Fruit fly (Drosophila melanogaster): ENCODE results near the gene CG11262.

Gene CG11262

dm6 chr3L:13022160-13022853 lies 27.4 kb downstream of the CG11262 start, which contains the start of gene Adk2 (continued):
- TF ChIP-seq repo (GFP tag; optimal IDR thresholded peaks at IDR 0.05): no peak
- TF ChIP-seq sug (tag; optimal IDR thresholded peaks at IDR 0.05): no peak
- no peak for TF ChIP-seq Trl (optimal IDR thresholded peaks at IDR 0.05)
- no peak for TF ChIP-seq Trl (GFP tag; optimal IDR thresholded peaks at IDR 0.05)
- peak; percentile 28 for TF ChIP-seq gro (GFP tag; optimal IDR thresholded peaks at IDR 0.05)
- TF ChIP-seq CG13287 (GFP tag; IDR thresholded peaks at IDR 0.05; ENCODE audit: partially characterized antibody): no peak; the same call in 1 of the 2 replicates
- TF ChIP-seq Sin3A (optimal IDR thresholded peaks at IDR 0.05): no peak
- no peak for TF ChIP-seq NC2α (GFP tag; optimal IDR thresholded peaks at IDR 0.05)
- no peak for TF ChIP-seq CG12391 (tag; optimal IDR thresholded peaks at IDR 0.05)
- peak; percentile 50; the same call in 1 of the 2 replicates for TF ChIP-seq Awh (GFP tag; IDR thresholded peaks at IDR 0.05)
- no peak for TF ChIP-seq CG30431 (GFP tag; optimal IDR thresholded peaks at IDR 0.05)
- TF ChIP-seq pb (GFP tag; optimal IDR thresholded peaks at IDR 0.05): no peak
- TF ChIP-seq CG13894 (tag; optimal IDR thresholded peaks at IDR 0.05): no peak
- 0 out of 3 replicates have a peak, but pooled peaks have one; percentile 14 for TF ChIP-seq CG11695 (GFP tag; IDR thresholded peaks at IDR 0.05)
- no peak for TF ChIP-seq CG4730 (GFP tag; IDR thresholded peaks at IDR 0.05)
- TF ChIP-seq BtbVII (GFP tag; optimal IDR thresholded peaks at IDR 0.05): no peak
- no peak for TF ChIP-seq CG2129 (GFP tag; IDR thresholded peaks at IDR 0.05; ENCODE audit: partially characterized antibody)
- TF ChIP-seq CG3163 (GFP tag; optimal IDR thresholded peaks at IDR 0.05): no peak
- peak; percentile 3 for TF ChIP-seq Blimp-1 (GFP tag; optimal IDR thresholded peaks at IDR 0.05)
- TF ChIP-seq odd (GFP tag; optimal IDR thresholded peaks at IDR 0.05): no peak
- TF ChIP-seq CG15073 (GFP tag; optimal IDR thresholded peaks at IDR 0.05): peak; percentile 19
- no peak for TF ChIP-seq CG4707 (GFP tag; optimal IDR thresholded peaks at IDR 0.05)
- no peak for TF ChIP-seq Mrtf (GFP tag; IDR thresholded peaks at IDR 0.05)
- TF ChIP-seq CG9876 (GFP tag; optimal IDR thresholded peaks at IDR 0.05): no peak
- peak; percentile 12 for TF ChIP-seq CG9609 (GFP tag; optimal IDR thresholded peaks at IDR 0.05)
- peak; percentile 12 for TF ChIP-seq HmgD (GFP tag; optimal IDR thresholded peaks at IDR 0.05)
- TF ChIP-seq Kr (GFP tag; optimal IDR thresholded peaks at IDR 0.05): no peak
- no peak for TF ChIP-seq CG11085 (GFP tag; IDR thresholded peaks at IDR 0.05)
- no peak for TF ChIP-seq maf-S (GFP tag; optimal IDR thresholded peaks at IDR 0.05)
- peak in 1 of 2 experiments; percentile 30 for TF ChIP-seq eve (GFP tag; optimal IDR thresholded peaks at IDR 0.05)
- no peak for TF ChIP-seq CG10979 (tag; optimal IDR thresholded peaks at IDR 0.05)
- no peak for TF ChIP-seq Myb (GFP tag; optimal IDR thresholded peaks at IDR 0.05)
- no peak for TF ChIP-seq rib (GFP tag; IDR thresholded peaks at IDR 0.05)
- TF ChIP-seq exex (tag; optimal IDR thresholded peaks at IDR 0.05): peak; percentile 44
- peak; percentile 66 for TF ChIP-seq CG1603 (tag; optimal IDR thresholded peaks at IDR 0.05)
- no peak for TF ChIP-seq CG17568 (GFP tag; optimal IDR thresholded peaks at IDR 0.05)
- no peak for TF ChIP-seq CTCF (GFP tag; optimal IDR thresholded peaks at IDR 0.05)
- TF ChIP-seq otp (GFP tag; IDR thresholded peaks at IDR 0.05): no peak
- TF ChIP-seq stc (GFP tag; IDR thresholded peaks at IDR 0.05): no peak
- peak; percentile 55; the same call in 2 of the 3 replicates for TF ChIP-seq dysf (GFP tag; IDR thresholded peaks at IDR 0.05)
- no peak for TF ChIP-seq CG8944 (GFP tag; optimal IDR thresholded peaks at IDR 0.05)
- TF ChIP-seq CG17802 (tag; optimal IDR thresholded peaks at IDR 0.05): no peak
- no peak for TF ChIP-seq Camta (GFP tag; optimal IDR thresholded peaks at IDR 0.05)
- no peak; the same call in 1 of the 2 replicates for TF ChIP-seq lmd (GFP tag; IDR thresholded peaks at IDR 0.05)
- TF ChIP-seq CG4820 (GFP tag; optimal IDR thresholded peaks at IDR 0.05): no peak
- peak; percentile 11; the same call in 1 of the 2 replicates for TF ChIP-seq esg (GFP tag; conservative IDR thresholded peaks at IDR 0.05)
- no peak for TF ChIP-seq NK7.1 (GFP tag; optimal IDR thresholded peaks at IDR 0.05)
- TF ChIP-seq tll (GFP tag; optimal IDR thresholded peaks at IDR 0.05): no peak
- TF ChIP-seq CG15011 (GFP tag; optimal IDR thresholded peaks at IDR 0.05): no peak
- peak; percentile 84 for TF ChIP-seq cwo (GFP tag; optimal IDR thresholded peaks at IDR 0.05)
- peak; percentile 55; the same call in 2 of the 3 replicates for TF ChIP-seq Dbx (GFP tag; IDR thresholded peaks at IDR 0.05)

Data from whole organism, embryonic.